Fruit fly (Drosophila melanogaster) whole organism, wandering third instar larva: ENCODE results near the gene mib1.

Experiments used
- Jra ChIP-seq: sonication (Bioruptor generic); optimal IDR thresholded peaks from 2 replicates; lab custom pipeline; 2016; ENCODE audit warnings: missing biosample characterization, missing genetic modification characterization
- brk ChIP-seq: fragments of 200-800 bp; sonication (Bioruptor generic); optimal IDR thresholded peaks from 2 replicates; lab custom pipeline; 2016; ENCODE audit warnings: missing biosample characterization, mild to moderate bottlenecking, missing genetic modification characterization
- foxo ChIP-seq, 2 experiments: fragments of 200-800 bp; sonication (Bioruptor generic); optimal IDR thresholded peaks; 2 replicates in 1 of 2; 3 replicates in 1 of 2; lab custom pipeline; 2016 to 2017; ENCODE audit warnings: missing biosample characterization in 2 of 2, missing genetic modification characterization in 2 of 2
- fru ChIP-seq: fragments of 200-800 bp; sonication (Bioruptor generic); optimal IDR thresholded peaks from 3 replicates; lab custom pipeline; 2016; ENCODE audit warnings: missing biosample characterization, mild to moderate bottlenecking, missing genetic modification characterization
- jim ChIP-seq: fragments of 175-275, 200-325 bp; sonication (Bioruptor generic); optimal IDR thresholded peaks from 2 replicates; lab custom pipeline; 2016; ENCODE audit warnings: missing biosample characterization, mild to moderate bottlenecking, missing genetic modification characterization
- lola ChIP-seq: fragments of >200 bp; optimal IDR thresholded peaks from 2 replicates; lab custom pipeline; 2017; ENCODE audit warnings: missing biosample characterization, missing genetic modification characterization

- TF ChIP-seq fru: no peak
- TF ChIP-seq Jra (GFP tag; lab: Kevin White, UChicago): no peak
- no peak for TF ChIP-seq lola
- no peak for TF ChIP-seq foxo (GFP tag; optimal IDR thresholded peaks at IDR 0.05; lab: Kevin White, UChicago)
- TF ChIP-seq brk (GFP tag; lab: Kevin White, UChicago): no peak
- no peak for TF ChIP-seq jim (GFP tag; lab: Kevin White, UChicago)
These were observed 6.1 kb upstream of the mib1 start for dm6 chr3L:16017528-16018250.
